Worm (Caenorhabditis elegans) whole organism, L1 larva: ENCODE results near the gene Y57G11C.1142.

Source experiments
- C34B4.2 ChIP-seq: sonication (generic microtip); optimal IDR thresholded peaks from 2 replicates; lab custom pipeline; 2017; ENCODE audit warnings: mild to moderate bottlenecking, missing genetic modification characterization, missing compliant biosample characterization
- F16B12.6 ChIP-seq: fragments of 150-350 bp; optimal IDR thresholded peaks from 2 replicates; lab custom pipeline; 2014; ENCODE audit warnings: missing biosample characterization, missing genetic modification characterization
- aly-2 ChIP-seq: fragments of 150-350 bp; optimal IDR thresholded peaks from 2 replicates; lab custom pipeline; 2014; ENCODE audit warnings: missing biosample characterization, missing genetic modification characterization
- ama-1 ChIP-seq: fragments of 150-350 bp; optimal IDR thresholded peaks from 2 replicates; lab custom pipeline; 2014
- ceh-63 ChIP-seq: fragments of 200-800 bp; sonication (Bioruptor generic); optimal IDR thresholded peaks from 2 replicates; lab custom pipeline; 2018; ENCODE audit warnings: mild to moderate bottlenecking, missing genetic modification characterization, missing compliant biosample characterization
- ceh-8 ChIP-seq: fragments of 200-800 bp; sonication (Bioruptor generic); optimal IDR thresholded peaks from 2 replicates; lab custom pipeline; 2018; ENCODE audit warnings: mild to moderate bottlenecking, missing genetic modification characterization, moderate library complexity, missing compliant biosample characterization
- ceh-82 ChIP-seq, 3 experiments: fragments of 150-350 bp in 1 of 3; sonication (generic microtip) in 2 of 3; optimal IDR thresholded peaks; 2 replicates each; lab custom pipeline; 2014 to 2017; ENCODE audit warnings: missing biosample characterization in 3 of 3, missing genetic modification characterization in 3 of 3
- ceh-88 ChIP-seq: fragments of 200-800 bp; sonication (Bioruptor generic); IDR thresholded peaks from 2 replicates; pipeline ENCODE4 v1.3.6; 2022; ENCODE audit warnings: missing genetic modification characterization, missing compliant biosample characterization
- dpl-1 ChIP-seq, 3 experiments: fragments of 150-350 bp in 2 of 3; sonication (generic microtip) in 1 of 3; optimal IDR thresholded peaks; 2 replicates each; lab custom pipeline; 2014 to 2017; ENCODE audit warnings: missing biosample characterization in 3 of 3, missing genetic modification characterization in 3 of 3, missing genetic modification reagents in 3 of 3
- efl-1 ChIP-seq, 4 experiments: fragments of 150-350 bp; optimal IDR thresholded peaks in 3 of 4; peaks in 1 of 4; 1 replicate in 1 of 4; 2 replicates in 3 of 4; lab custom pipeline; 2014; ENCODE audit warnings: missing biosample characterization in 2 of 4, missing genetic modification characterization in 2 of 4, missing genetic modification reagents in 2 of 4
- egl-27 ChIP-seq, 2 experiments: fragments of 150-350 bp in 1 of 2; sonication (generic microtip); optimal IDR thresholded peaks; 3 replicates each; lab custom pipeline; 2017 to 2018; ENCODE audit warnings: missing biosample characterization in 2 of 2, missing genetic modification characterization in 2 of 2, missing genetic modification reagents in 2 of 2
- elt-2 ChIP-seq: sonication (generic microtip); optimal IDR thresholded peaks from 2 replicates; lab custom pipeline; 2016; ENCODE audit warnings: missing genetic modification characterization, mild to moderate bottlenecking, inconsistent platforms, missing compliant biosample characterization, missing genetic modification reagents
- elt-3 ChIP-seq, 6 experiments: fragments of 150-350 bp in 1 of 6; sonication (generic microtip); optimal IDR thresholded peaks; 2 replicates each; lab custom pipeline; 2017 to 2018; ENCODE audit warnings: missing biosample characterization in 6 of 6, missing genetic modification characterization in 6 of 6, inconsistent platforms in 1 of 6
- ets-5 ChIP-seq: fragments of 200-800 bp; sonication (Bioruptor generic); IDR thresholded peaks from 2 replicates; pipeline ENCODE4 v1.3.6; 2022; ENCODE audit warnings: missing genetic modification characterization, missing compliant biosample characterization
- fkh-10 ChIP-seq: sonication (generic microtip); optimal IDR thresholded peaks from 2 replicates; lab custom pipeline; 2017; ENCODE audit warnings: missing biosample characterization, missing genetic modification reagents, missing genetic modification characterization
- fkh-4 ChIP-seq: sonication (generic microtip); optimal IDR thresholded peaks from 2 replicates; lab custom pipeline; 2016; ENCODE audit warnings: missing compliant biosample characterization, missing genetic modification characterization, borderline replicate concordance
- fkh-8 ChIP-seq: sonication (generic microtip); optimal IDR thresholded peaks from 2 replicates; lab custom pipeline; 2016; ENCODE audit warnings: mild to moderate bottlenecking, missing genetic modification characterization, missing compliant biosample characterization
- isw-1 ChIP-seq: fragments of 200-800 bp; sonication (Bioruptor generic); IDR thresholded peaks from 2 replicates; pipeline ENCODE4 v1.3.6; 2022; ENCODE audit warnings: missing genetic modification characterization, missing compliant biosample characterization
- jun-1 ChIP-seq: fragments of 150-350 bp; optimal IDR thresholded peaks from 2 replicates; lab custom pipeline; 2014; ENCODE audit warnings: missing biosample characterization, missing genetic modification reagents, missing genetic modification characterization
- lin-13 ChIP-seq: fragments of 150-350 bp; optimal IDR thresholded peaks from 2 replicates; lab custom pipeline; 2014; ENCODE audit warnings: missing biosample characterization, missing genetic modification reagents, missing genetic modification characterization
- lin-14 ChIP-seq: fragments of 200-800 bp; sonication (Bioruptor generic); optimal IDR thresholded peaks from 2 replicates; lab custom pipeline; 2018; ENCODE audit warnings: mild to moderate bottlenecking, missing genetic modification characterization, moderate library complexity, missing compliant biosample characterization
- lin-35 ChIP-seq, 2 experiments: fragments of 150-350 bp; optimal IDR thresholded peaks; 2 replicates each; lab custom pipeline; 2014; ENCODE audit warnings: missing biosample characterization in 2 of 2, missing genetic modification characterization in 2 of 2, missing genetic modification reagents in 2 of 2
- lir-3 ChIP-seq: sonication (generic microtip); optimal IDR thresholded peaks from 2 replicates; lab custom pipeline; 2016; ENCODE audit warnings: mild to moderate bottlenecking, missing genetic modification characterization, moderate library complexity, missing compliant biosample characterization; ENCODE audit not compliant: poor library complexity
- lsy-2 ChIP-seq, 2 experiments: fragments of 150-350 bp; optimal IDR thresholded peaks; 2 replicates each; lab custom pipeline; 2014; ENCODE audit warnings: missing biosample characterization in 2 of 2, missing genetic modification characterization in 2 of 2
- mep-1 ChIP-seq: fragments of 150-350 bp; optimal IDR thresholded peaks from 2 replicates; lab custom pipeline; 2014; ENCODE audit warnings: missing biosample characterization, missing genetic modification characterization
- nhr-20 ChIP-seq: sonication (generic microtip); optimal IDR thresholded peaks from 2 replicates; lab custom pipeline; 2016; ENCODE audit warnings: mild to moderate bottlenecking, missing genetic modification characterization, missing compliant biosample characterization
- nhr-237 ChIP-seq: fragments of 150-350 bp; optimal IDR thresholded peaks from 2 replicates; lab custom pipeline; 2014; ENCODE audit warnings: missing biosample characterization, missing genetic modification characterization
- nhr-71 ChIP-seq: sonication (generic microtip); optimal IDR thresholded peaks from 2 replicates; lab custom pipeline; 2016; ENCODE audit warnings: mild to moderate bottlenecking, missing genetic modification characterization, moderate library complexity, missing compliant biosample characterization
- nhr-77 ChIP-seq: fragments of 150-350 bp; optimal IDR thresholded peaks from 2 replicates; lab custom pipeline; 2014; ENCODE audit warnings: missing biosample characterization, missing genetic modification characterization
- nhr-85 ChIP-seq: sonication (generic microtip); peaks from one replicate; lab custom pipeline; 2016; ENCODE audit warnings: missing genetic modification characterization, inconsistent platforms, missing compliant biosample characterization
- pag-3 ChIP-seq: sonication (generic microtip); optimal IDR thresholded peaks from 2 replicates; lab custom pipeline; 2017; ENCODE audit warnings: missing genetic modification characterization, mild to moderate bottlenecking, missing compliant biosample characterization, antibody characterized with exemption, borderline replicate concordance; ENCODE audit not compliant: insufficient read depth
- pax-3 ChIP-seq: fragments of 200-800 bp; sonication (Bioruptor generic); optimal IDR thresholded peaks from 2 replicates; lab custom pipeline; 2018; ENCODE audit warnings: mild to moderate bottlenecking, missing genetic modification characterization, moderate library complexity, missing compliant biosample characterization
- rnt-1 ChIP-seq: sonication (generic microtip); optimal IDR thresholded peaks from 2 replicates; lab custom pipeline; 2016; ENCODE audit warnings: mild to moderate bottlenecking, missing genetic modification characterization, moderate library complexity, missing compliant biosample characterization
- skn-1 ChIP-seq: fragments of 150-350 bp; optimal IDR thresholded peaks from 2 replicates; lab custom pipeline; 2014; ENCODE audit warnings: missing biosample characterization, missing genetic modification characterization
- snpc-4 ChIP-seq: fragments of 150-350 bp; optimal IDR thresholded peaks from 2 replicates; lab custom pipeline; 2014; ENCODE audit warnings: missing biosample characterization, missing genetic modification characterization
- snu-23 ChIP-seq: sonication (generic microtip); optimal IDR thresholded peaks from 2 replicates; lab custom pipeline; 2016; ENCODE audit warnings: missing genetic modification characterization, missing compliant biosample characterization
- sptf-1 ChIP-seq: fragments of 150-350 bp; optimal IDR thresholded peaks from 2 replicates; lab custom pipeline; 2014; ENCODE audit warnings: missing biosample characterization, missing genetic modification characterization
- sup-37 ChIP-seq: fragments of 200-800 bp; sonication (Bioruptor generic); optimal IDR thresholded peaks from 2 replicates; lab custom pipeline; 2018; ENCODE audit warnings: mild to moderate bottlenecking, missing genetic modification characterization, missing compliant biosample characterization
- swsn-7 ChIP-seq: sonication (generic microtip); optimal IDR thresholded peaks from 2 replicates; lab custom pipeline; 2016; ENCODE audit warnings: missing genetic modification characterization, missing compliant biosample characterization
- tlp-1 ChIP-seq: fragments of 150-350 bp; optimal IDR thresholded peaks from 2 replicates; lab custom pipeline; 2014; ENCODE audit warnings: missing biosample characterization, missing genetic modification characterization
- unc-62 ChIP-seq: fragments of 150-350 bp; optimal IDR thresholded peaks from 2 replicates; lab custom pipeline; 2014; ENCODE audit warnings: missing biosample characterization, missing genetic modification reagents, missing genetic modification characterization
- unc-86 ChIP-seq: sonication (generic microtip); optimal IDR thresholded peaks from 2 replicates; lab custom pipeline; 2016; ENCODE audit warnings: missing genetic modification characterization, missing compliant biosample characterization
- vab-15 ChIP-seq: sonication (generic microtip); optimal IDR thresholded peaks from 2 replicates; lab custom pipeline; 2017; ENCODE audit warnings: missing genotype, mild to moderate bottlenecking, missing genetic modification characterization, missing compliant biosample characterization
- ztf-4 ChIP-seq: fragments of 150-350 bp; optimal IDR thresholded peaks from 2 replicates; lab custom pipeline; 2014; ENCODE audit warnings: missing biosample characterization, missing genetic modification characterization

Gene Y57G11C.1142

ce11 chrIV:14763348-14763747 lies 39.1 kb upstream of the Y57G11C.1142 start (continued):
- TF ChIP-seq snu-23 (peak; percentile 77), lsy-2 (tag; optimal IDR thresholded peaks at IDR 0.05; lab: Kevin White, UChicago) (peak; percentile 61 to 77), dpl-1 (GFP tag; optimal IDR thresholded peaks at IDR 0.05; lab: Kevin White, UChicago) (peak; percentile 19 to 35 (median 32)), nhr-85 (tag; lab: Kevin White, UChicago) (peak; percentile 77), isw-1 (GFP tag; lab: Robert Waterston, UW) (peak; percentile 60), lin-13 (GFP tag; lab: Kevin White, UChicago) (peak; percentile 48), elt-3 (tag; optimal IDR thresholded peaks at IDR 0.05; lab: Kevin White, UChicago) (peak in 1 of 6 experiments; percentile 28), fkh-8 (peak; percentile 72), nhr-20 (peak; percentile 80), ama-1 (lab: Kevin White, UChicago) (peak; percentile 57), lir-3 (tag; lab: Kevin White, UChicago) (peak; percentile 47), unc-86 (tag; lab: Kevin White, UChicago) (peak; percentile 50), lin-35 (GFP tag; optimal IDR thresholded peaks at IDR 0.05; lab: Kevin White, UChicago) (peak; percentile 50 to 79), mep-1 (tag; lab: Kevin White, UChicago) (peak; percentile 64), lin-14 (peak; percentile 89), skn-1 (tag; lab: Kevin White, UChicago) (peak; percentile 24), elt-2 (tag; lab: Kevin White, UChicago) (peak; percentile 47)

ce11 chrIV:14763938-14764718 lies 38.3 kb upstream of the Y57G11C.1142 start:
- TF ChIP-seq rnt-1 (tag; lab: Kevin White, UChicago) (peak; percentile 17), fkh-4 (tag; lab: Kevin White, UChicago) (no peak), pag-3 (no peak), tlp-1 (tag; lab: Kevin White, UChicago) (no peak), egl-27 (tag; optimal IDR thresholded peaks at IDR 0.05; lab: Kevin White, UChicago) (no peak), ets-5 (GFP tag; lab: Robert Waterston, UW) (0 out of 2 replicates have a peak, but pooled peaks have one; percentile 33), fkh-10 (GFP tag; lab: Kevin White, UChicago) (no peak), ztf-4 (tag; lab: Kevin White, UChicago) (peak; percentile 38), ama-1 (lab: Kevin White, UChicago) (peak; percentile 79), snpc-4 (tag; lab: Kevin White, UChicago) (no peak), aly-2 (no peak), vab-15 (tag; lab: Kevin White, UChicago) (peak; percentile 46), sptf-1 (tag; lab: Kevin White, UChicago) (no peak), nhr-77 (tag; lab: Kevin White, UChicago) (no peak), efl-1 (optimal IDR thresholded peaks at IDR 0.05; lab: Kevin White, UChicago) (no peak), efl-1 (GFP tag; optimal IDR thresholded peaks at IDR 0.05 in 1 of 2; lab: Kevin White, UChicago) (peak in 1 of 2 experiments; percentile 18), nhr-85 (tag; lab: Kevin White, UChicago) (no peak), lsy-2 (tag; optimal IDR thresholded peaks at IDR 0.05; lab: Kevin White, UChicago) (peak in 1 of 2 experiments; percentile 1), pax-3 (tag; lab: Kevin White, UChicago) (no peak), ceh-82 (tag; optimal IDR thresholded peaks at IDR 0.05; lab: Kevin White, UChicago) (no peak), ceh-8 (no peak), C34B4.2 (tag; lab: Kevin White, UChicago) (no peak), mep-1 (tag; lab: Kevin White, UChicago) (no peak), ceh-63 (GFP tag; lab: Kevin White, UChicago) (no peak), ceh-88 (peak; percentile 16; the same call in 1 of the 2 replicates), unc-62 (no peak), nhr-71 (tag; lab: Kevin White, UChicago) (peak; percentile 45), nhr-237 (no peak), swsn-7 (tag; lab: Kevin White, UChicago) (no peak), F16B12.6 (no peak), sup-37 (GFP tag; lab: Kevin White, UChicago) (no peak), jun-1 (no peak)
